Fruit fly (Drosophila melanogaster): ENCODE measurements around the gene NdufA3.
A peak's percentile ranks its signal among the peaks of the same experiment; 100 is the strongest.

The NdufA3 gene

dm6 chrX:9152127-9152598 is 7.7 kb downstream of the NdufA3 start (continued):
- TF ChIP-seq CG6808 (GFP tag; optimal IDR thresholded peaks at IDR 0.05) (no peak), Eip75B (GFP tag; optimal IDR thresholded peaks at IDR 0.05) (peak; percentile 21), CG8632 (GFP tag; optimal IDR thresholded peaks at IDR 0.05) (no peak), Hr39 (GFP tag; optimal IDR thresholded peaks at IDR 0.05) (no peak), Gug (GFP tag; IDR thresholded peaks at IDR 0.05) (no peak; the same call in 1 of the 2 replicates), dac (GFP tag; optimal IDR thresholded peaks at IDR 0.05) (peak; percentile 44), fkh (GFP tag; optimal IDR thresholded peaks at IDR 0.05) (peak; percentile 92), CG1621 (tag; optimal IDR thresholded peaks at IDR 0.05) (peak; percentile 47), Blimp-1 (GFP tag; optimal IDR thresholded peaks at IDR 0.05) (no peak), CG6163 (GFP tag; IDR thresholded peaks at IDR 0.05) (peak; percentile 64; the same call in 1 of the 3 replicates), acj6 (GFP tag; optimal IDR thresholded peaks at IDR 0.05) (peak; percentile 5), vri (GFP tag; optimal IDR thresholded peaks at IDR 0.05) (peak; percentile 83), CG11902 (GFP tag; optimal IDR thresholded peaks at IDR 0.05) (no peak), CG34406 (GFP tag; optimal IDR thresholded peaks at IDR 0.05) (no peak), Ets21C (GFP tag; optimal IDR thresholded peaks at IDR 0.05) (no peak)

- TF ChIP-seq Eip78C (GFP tag) (peak; percentile 64), CG8119 (GFP tag; IDR thresholded peaks at IDR 0.05) (no peak), OdsH (GFP tag; optimal IDR thresholded peaks at IDR 0.05) (no peak), Ets96B (tag; optimal IDR thresholded peaks at IDR 0.05) (no peak), CG10631 (GFP tag; optimal IDR thresholded peaks at IDR 0.05) (no peak), vri (GFP tag; optimal IDR thresholded peaks at IDR 0.05) (no peak), lz (GFP tag; optimal IDR thresholded peaks at IDR 0.05) (peak; percentile 6), Sox15 (GFP tag; optimal IDR thresholded peaks at IDR 0.05) (no peak), CG11762 (GFP tag; optimal IDR thresholded peaks at IDR 0.05; ENCODE audit: insufficient read depth) (no peak), Gug (GFP tag; IDR thresholded peaks at IDR 0.05) (no peak), CG9139 (GFP tag; optimal IDR thresholded peaks at IDR 0.05) (no peak), topi (GFP tag; optimal IDR thresholded peaks at IDR 0.05) (peak; percentile 4), esn (GFP tag; optimal IDR thresholded peaks at IDR 0.05) (peak; percentile 14)
Measured at dm6 chrX:9148989-9149522, 10.8 kb downstream of the NdufA3 start, which contains the start of the genes fh and Bap111. fh (minus strand) TSS chrX:9149071. Bap111 (plus strand) TSS chrX:9149309.

dm6 chrX:9142224-9142802 is 17.5 kb downstream of the NdufA3 start, which contains the start of gene CG7065:
CG7065 (plus strand) TSS chrX:9142493.
- TF ChIP-seq Eip78C (GFP tag) (peak; percentile 27), esn (GFP tag; optimal IDR thresholded peaks at IDR 0.05) (no peak), topi (GFP tag; optimal IDR thresholded peaks at IDR 0.05) (peak; percentile 2), Sox14 (GFP tag; optimal IDR thresholded peaks at IDR 0.05) (peak; percentile 8), fd85E (GFP tag; optimal IDR thresholded peaks at IDR 0.05) (no peak)

dm6 chrX:9141219-9141618 is 18.6 kb downstream of the NdufA3 start:
- TF ChIP-seq Ets21C (GFP tag; optimal IDR thresholded peaks at IDR 0.05) (peak; percentile 56), CG3032 (tag; optimal IDR thresholded peaks at IDR 0.05) (peak; percentile 77), Eip78C (GFP tag) (peak; percentile 96), CG11902 (GFP tag; optimal IDR thresholded peaks at IDR 0.05) (peak; percentile 63), CG34406 (GFP tag; optimal IDR thresholded peaks at IDR 0.05) (peak; percentile 50), CG9139 (GFP tag; optimal IDR thresholded peaks at IDR 0.05) (peak; percentile 78), CG10669 (GFP tag; optimal IDR thresholded peaks at IDR 0.05) (peak; percentile 85), lz (GFP tag; optimal IDR thresholded peaks at IDR 0.05) (peak; percentile 63), CG4318 (GFP tag; optimal IDR thresholded peaks at IDR 0.05) (no peak), Ets96B (tag; optimal IDR thresholded peaks at IDR 0.05) (peak; percentile 70), CG6854 (GFP tag; optimal IDR thresholded peaks at IDR 0.05) (no peak), CG11294 (GFP tag; IDR thresholded peaks at IDR 0.05) (peak; percentile 77), Sox14 (GFP tag; optimal IDR thresholded peaks at IDR 0.05) (peak; percentile 73), Hr4 (GFP tag; optimal IDR thresholded peaks at IDR 0.05) (peak; percentile 68), ss (GFP tag; optimal IDR thresholded peaks at IDR 0.05) (peak; percentile 74 to 85), esn (GFP tag; optimal IDR thresholded peaks at IDR 0.05) (peak; percentile 66), acj6 (GFP tag; optimal IDR thresholded peaks at IDR 0.05) (peak; percentile 72), CG10631 (GFP tag; optimal IDR thresholded peaks at IDR 0.05) (no peak), Hr38 (GFP tag; optimal IDR thresholded peaks at IDR 0.05) (no peak), OdsH (GFP tag; optimal IDR thresholded peaks at IDR 0.05) (peak; percentile 68), Sox15 (GFP tag; optimal IDR thresholded peaks at IDR 0.05) (peak; percentile 38), CG6808 (GFP tag; optimal IDR thresholded peaks at IDR 0.05) (peak; percentile 85), CG6163 (GFP tag; IDR thresholded peaks at IDR 0.05) (peak; percentile 90), Gug (GFP tag; IDR thresholded peaks at IDR 0.05) (peak; percentile 73), CG31627 (GFP tag; optimal IDR thresholded peaks at IDR 0.05) (peak; percentile 64), fkh (GFP tag; optimal IDR thresholded peaks at IDR 0.05) (no peak), CG8319 (GFP tag; optimal IDR thresholded peaks at IDR 0.05) (no peak), fd59A (GFP tag; optimal IDR thresholded peaks at IDR 0.05) (peak; percentile 71), CG1621 (tag; optimal IDR thresholded peaks at IDR 0.05) (peak; percentile 79), Eip75B (GFP tag; optimal IDR thresholded peaks at IDR 0.05) (peak; percentile 75), CG15336 (GFP tag; IDR thresholded peaks at IDR 0.05) (peak; percentile 72), CG8119 (GFP tag; IDR thresholded peaks at IDR 0.05) (peak; percentile 81)
